Fruit fly (Drosophila melanogaster): ENCODE results near the gene Cpr65Ec.

Gene Cpr65Ec

dm6 chr3L:7133699-7134655, 41.0 kb downstream of the Cpr65Ec start, which contains the start of gene melt (continued):
- peak in 1 of 2 experiments; percentile 62 for TF ChIP-seq pan (optimal IDR thresholded peaks at IDR 0.05)
- peak; percentile 63 to 73 for TF ChIP-seq pan (GFP tag; optimal IDR thresholded peaks at IDR 0.05 in 1 of 2, IDR thresholded peaks at IDR 0.05 in 1 of 2)
- TF ChIP-seq CG6175 (GFP tag; IDR thresholded peaks at IDR 0.05): no peak
- TF ChIP-seq h (optimal IDR thresholded peaks at IDR 0.05): no peak
- TF ChIP-seq CG11247 (GFP tag; IDR thresholded peaks at IDR 0.05): peak; percentile 51; the same call in 1 of the 2 replicates
- TF ChIP-seq CG13296 (GFP tag; optimal IDR thresholded peaks at IDR 0.05): peak; percentile 78
- peak; percentile 54 for TF ChIP-seq kah (GFP tag; optimal IDR thresholded peaks at IDR 0.05)
- peak; percentile 83 for TF ChIP-seq dmrt11E (tag; optimal IDR thresholded peaks at IDR 0.05)
- TF ChIP-seq ara (GFP tag; IDR thresholded peaks at IDR 0.05): peak; percentile 76
- TF ChIP-seq Hey (tag; optimal IDR thresholded peaks at IDR 0.05): no peak
- TF ChIP-seq row (GFP tag; IDR thresholded peaks at IDR 0.05): peak; percentile 95
- TF ChIP-seq Ptx1 (GFP tag; IDR thresholded peaks at IDR 0.05): peak; percentile 81
- peak; percentile 46 for TF ChIP-seq CG17802 (tag; optimal IDR thresholded peaks at IDR 0.05)
- TF ChIP-seq tll (GFP tag; optimal IDR thresholded peaks at IDR 0.05): peak; percentile 29 to 47
- TF ChIP-seq fd102C (GFP tag; optimal IDR thresholded peaks at IDR 0.05): peak; percentile 45
- peak; percentile 62; the same call in 2 of the 3 replicates for TF ChIP-seq croc (GFP tag; conservative IDR thresholded peaks at IDR 0.05)
- TF ChIP-seq E2f2 (GFP tag; IDR thresholded peaks at IDR 0.05): peak; percentile 46
- TF ChIP-seq NfI (GFP tag; optimal IDR thresholded peaks at IDR 0.05): peak; percentile 82
- TF ChIP-seq CG43689 (GFP tag; IDR thresholded peaks at IDR 0.05): no peak
- peak; percentile 84 for TF ChIP-seq Mes4 (GFP tag; optimal IDR thresholded peaks at IDR 0.05)
- TF ChIP-seq bab2 (GFP tag; optimal IDR thresholded peaks at IDR 0.05): peak; percentile 87
- peak; percentile 75 for TF ChIP-seq CG7271 (tag; optimal IDR thresholded peaks at IDR 0.05)
- TF ChIP-seq CG18599 (GFP tag; optimal IDR thresholded peaks at IDR 0.05): peak; percentile 85
- TF ChIP-seq zen2 (GFP tag; IDR thresholded peaks at IDR 0.05; ENCODE audit: partially characterized antibody): peak; percentile 19; the same call in 1 of the 3 replicates
- TF ChIP-seq CG8388 (GFP tag; optimal IDR thresholded peaks at IDR 0.05): peak; percentile 77
- TF ChIP-seq CG4282 (GFP tag; optimal IDR thresholded peaks at IDR 0.05): peak; percentile 62
- no peak for TF ChIP-seq CG2199 (GFP tag; IDR thresholded peaks at IDR 0.05)
- TF ChIP-seq Tbp (GFP tag; optimal IDR thresholded peaks at IDR 0.05): no peak
- TF ChIP-seq ATbp (GFP tag; optimal IDR thresholded peaks at IDR 0.05): peak; percentile 81
- peak; percentile 73 for TF ChIP-seq Blimp-1 (GFP tag; optimal IDR thresholded peaks at IDR 0.05)
- TF ChIP-seq shn (GFP tag; optimal IDR thresholded peaks at IDR 0.05): peak; percentile 87
- TF ChIP-seq da (GFP tag; optimal IDR thresholded peaks at IDR 0.05): peak; percentile 74
- peak; percentile 37 to 56 for TF ChIP-seq insv (GFP tag; optimal IDR thresholded peaks at IDR 0.05)
- TF ChIP-seq BtbVII (GFP tag; optimal IDR thresholded peaks at IDR 0.05): peak; percentile 84
- TF ChIP-seq CG11696 (GFP tag; IDR thresholded peaks at IDR 0.05): no peak
- TF ChIP-seq z (GFP tag; IDR thresholded peaks at IDR 0.05): peak; percentile 45; the same call in 1 of the 3 replicates
- TF ChIP-seq Dll (GFP tag; IDR thresholded peaks at IDR 0.05; ENCODE audit: partially characterized antibody): no peak
- TF ChIP-seq CG18262 (tag; optimal IDR thresholded peaks at IDR 0.05): peak; percentile 94
- TF ChIP-seq CG1602 (GFP tag; optimal IDR thresholded peaks at IDR 0.05): peak; percentile 89
- TF ChIP-seq unc-4 (GFP tag; IDR thresholded peaks at IDR 0.05; ENCODE audit: partially characterized antibody): 0 out of 2 replicates have a peak, but pooled peaks have one; percentile 39
- TF ChIP-seq CG16813 (GFP tag; IDR thresholded peaks at IDR 0.05; ENCODE audit: partially characterized antibody): 0 out of 3 replicates have a peak, but pooled peaks have one; percentile 13
- TF ChIP-seq pho (GFP tag; optimal IDR thresholded peaks at IDR 0.05): peak; percentile 93
- TF ChIP-seq cwo (GFP tag; optimal IDR thresholded peaks at IDR 0.05): peak; percentile 79
- TF ChIP-seq CG13894 (tag; optimal IDR thresholded peaks at IDR 0.05): peak; percentile 39
- peak; percentile 71 for TF ChIP-seq CG18764 (GFP tag; optimal IDR thresholded peaks at IDR 0.05)
- TF ChIP-seq CG1603 (tag; optimal IDR thresholded peaks at IDR 0.05): peak; percentile 52
- peak; percentile 66 for TF ChIP-seq trh (GFP tag; optimal IDR thresholded peaks at IDR 0.05)

All from whole organism, embryonic.